Fruit fly (Drosophila melanogaster) whole organism, embryonic: ENCODE data around the gene CG45487.

ENCODE experiments used
- Abd-B ChIP-seq: fragments of 200-800 bp; sonication (Bioruptor generic); optimal IDR thresholded peaks from 2 replicates; lab custom pipeline; 2018; ENCODE audit warnings: missing biosample characterization, mild to moderate bottlenecking, missing genetic modification characterization, moderate library complexity
- Bdp1 ChIP-seq: fragments of 200-800 bp; sonication (Bioruptor generic); optimal IDR thresholded peaks from 3 replicates; lab custom pipeline; 2016; ENCODE audit warnings: missing biosample characterization, missing genetic modification characterization
- BtbVII ChIP-seq: fragments of 200-800 bp; sonication (Bioruptor generic); optimal IDR thresholded peaks from 3 replicates; lab custom pipeline; 2017; ENCODE audit warnings: missing biosample characterization, mild to moderate bottlenecking, missing genetic modification characterization
- CG12769 ChIP-seq: fragments of 200-800 bp; sonication (Bioruptor generic); optimal IDR thresholded peaks from 2 replicates; lab custom pipeline; 2019; ENCODE audit warnings: missing biosample characterization, mild to moderate bottlenecking, missing genetic modification characterization, moderate library complexity
- CG12942 ChIP-seq: fragments of 200-800 bp; sonication (Bioruptor generic); optimal IDR thresholded peaks from 3 replicates; lab custom pipeline; 2016; ENCODE audit warnings: missing biosample characterization, missing genetic modification characterization
- CG14441 ChIP-seq: fragments of 200-800 bp; sonication (Bioruptor generic); IDR thresholded peaks from 2 replicates; pipeline ENCODE4 v1.3.6; 2022; ENCODE audit warnings: missing biosample characterization, missing genetic modification characterization
- CG14667 ChIP-seq: fragments of 200-800 bp; sonication (Bioruptor generic); IDR thresholded peaks from 2 replicates; pipeline ENCODE4 v1.3.6; 2022; ENCODE audit warnings: missing biosample characterization, missing genetic modification characterization
- CG15479 ChIP-seq: fragments of 200-800 bp; sonication (Bioruptor generic); optimal IDR thresholded peaks from 3 replicates; lab custom pipeline; 2019; ENCODE audit warnings: missing biosample characterization, mild to moderate bottlenecking, missing genetic modification characterization, moderate library complexity
- CG15601 ChIP-seq: fragments of 200-800 bp; sonication (Bioruptor generic); optimal IDR thresholded peaks from 3 replicates; lab custom pipeline; 2019; ENCODE audit warnings: missing biosample characterization, mild to moderate bottlenecking, missing genetic modification characterization, moderate library complexity
- CG18619 ChIP-seq: fragments of 200-800 bp; sonication (Bioruptor generic); optimal IDR thresholded peaks from 3 replicates; lab custom pipeline; 2017; ENCODE audit warnings: missing biosample characterization, mild to moderate bottlenecking, missing genetic modification characterization
- CG18764 ChIP-seq: fragments of 200-800 bp; sonication (Bioruptor generic); optimal IDR thresholded peaks from 3 replicates; lab custom pipeline; 2016; ENCODE audit warnings: missing biosample characterization, missing genetic modification characterization
- CG2678 ChIP-seq: fragments of 200-800 bp; sonication (Bioruptor generic); optimal IDR thresholded peaks from 3 replicates; lab custom pipeline; 2019; ENCODE audit warnings: missing biosample characterization, mild to moderate bottlenecking, missing genetic modification characterization, moderate library complexity
- CG2875 ChIP-seq: fragments of 200-800 bp; sonication (Bioruptor generic); optimal IDR thresholded peaks from 2 replicates; lab custom pipeline; 2017; ENCODE audit warnings: missing biosample characterization, mild to moderate bottlenecking, missing genetic modification characterization, missing genetic modification reagents
- CG32532 ChIP-seq: fragments of 200-800 bp; sonication (Bioruptor generic); IDR thresholded peaks from 2 replicates; pipeline ENCODE4 v1.3.6; 2022; ENCODE audit warnings: missing biosample characterization, missing genetic modification characterization
- CG33213 ChIP-seq: fragments of 200-800 bp; sonication (Bioruptor generic); optimal IDR thresholded peaks from 3 replicates; lab custom pipeline; 2016; ENCODE audit warnings: missing biosample characterization, missing genetic modification characterization
- CG43689 ChIP-seq: fragments of 200-800 bp; sonication (Bioruptor generic); IDR thresholded peaks from 2 replicates; pipeline ENCODE4 v1.3.6; 2022; ENCODE audit warnings: missing biosample characterization, missing genetic modification characterization
- CG6175 ChIP-seq: fragments of 200-800 bp; sonication (Bioruptor generic); IDR thresholded peaks from 3 replicates; pipeline ENCODE4 v1.3.6; 2022; ENCODE audit warnings: missing biosample characterization, missing genetic modification characterization
- CG6765 ChIP-seq: fragments of 200-800 bp; sonication (Bioruptor generic); optimal IDR thresholded peaks from 3 replicates; lab custom pipeline; 2017; ENCODE audit warnings: missing biosample characterization, mild to moderate bottlenecking, missing genetic modification characterization
- CG6813 ChIP-seq: fragments of 200-800 bp; sonication (Bioruptor generic); optimal IDR thresholded peaks from 2 replicates; lab custom pipeline; 2017; ENCODE audit warnings: missing biosample characterization, missing genetic modification characterization, mild to moderate bottlenecking, moderate library complexity, missing genetic modification reagents
- CG8388 ChIP-seq: fragments of 200-800 bp; sonication (Bioruptor generic); optimal IDR thresholded peaks from 2 replicates; lab custom pipeline; 2019; ENCODE audit warnings: missing biosample characterization, mild to moderate bottlenecking, missing genetic modification characterization, moderate library complexity
- CG9215 ChIP-seq: fragments of 200-800 bp; sonication (Bioruptor generic); IDR thresholded peaks from 2 replicates; pipeline ENCODE4 v1.3.6; 2022; ENCODE audit warnings: missing biosample characterization, missing genetic modification characterization
- CG9609 ChIP-seq: fragments of 200-800 bp; sonication (Bioruptor generic); optimal IDR thresholded peaks from 3 replicates; lab custom pipeline; 2016; ENCODE audit warnings: missing biosample characterization, missing genetic modification characterization
- CG9932 ChIP-seq: fragments of 200-800 bp; sonication (Bioruptor generic); IDR thresholded peaks from 2 replicates; pipeline ENCODE4 v1.3.6; 2022; ENCODE audit warnings: missing biosample characterization, missing genetic modification characterization
- Doc2 ChIP-seq: fragments of 200-800 bp; sonication (Bioruptor generic); IDR thresholded peaks from 2 replicates; pipeline ENCODE4 v1.3.6; 2022; ENCODE audit warnings: missing biosample characterization, missing genetic modification characterization
- ERR ChIP-seq: fragments of 200-800 bp; sonication (Bioruptor generic); optimal IDR thresholded peaks from 2 replicates; lab custom pipeline; 2016; ENCODE audit warnings: missing biosample characterization, missing genetic modification characterization
- Gug ChIP-seq: fragments of 200-800 bp; sonication (Bioruptor generic); IDR thresholded peaks from 4 replicates; pipeline ENCODE4 v1.3.6; 2022; ENCODE audit warnings: missing biosample characterization, missing genetic modification characterization
- Lim3 ChIP-seq: fragments of 200-800 bp; sonication (Bioruptor generic); IDR thresholded peaks from 2 replicates; pipeline ENCODE4 v1.3.6; 2022; ENCODE audit warnings: missing biosample characterization, missing genetic modification characterization
- NC2β ChIP-seq: fragments of 200-800 bp; sonication (Bioruptor generic); optimal IDR thresholded peaks from 2 replicates; lab custom pipeline; 2016; ENCODE audit warnings: missing biosample characterization, missing genetic modification characterization
- Pdp1 ChIP-seq, 2 experiments: fragments of 200-800 bp; sonication (Bioruptor generic); optimal IDR thresholded peaks; 3 replicates each; lab custom pipeline; 2016; ENCODE audit warnings: missing biosample characterization in 2 of 2, missing genetic modification characterization in 2 of 2, mild to moderate bottlenecking in 1 of 2, moderate library complexity in 1 of 2
- Ravus ChIP-seq: fragments of 200-800 bp; sonication (Bioruptor generic); IDR thresholded peaks from 2 replicates; pipeline ENCODE4 v1.3.6; 2022; ENCODE audit warnings: missing biosample characterization, missing genetic modification characterization
- Scr ChIP-seq: fragments of 200-800 bp; sonication (Bioruptor generic); IDR thresholded peaks from 2 replicates; pipeline ENCODE4 v1.3.6; 2022; ENCODE audit warnings: missing biosample characterization, missing genetic modification characterization; ENCODE audit not compliant: partially characterized antibody
- Stat92E ChIP-seq, 3 experiments: fragments of >200 bp in 2 of 3; fragments of 200-800 bp in 1 of 3; sonication (Bioruptor generic) in 1 of 3; optimal IDR thresholded peaks; 2 replicates each; lab custom pipeline; 2017 to 2019; ENCODE audit warnings: missing biosample characterization in 3 of 3, missing genetic modification characterization in 3 of 3, mild to moderate bottlenecking in 1 of 3, moderate library complexity in 1 of 3
- aop ChIP-seq: fragments of 200-800 bp; sonication (Bioruptor generic); IDR thresholded peaks from 2 replicates; pipeline ENCODE4 v1.3.6; 2022; ENCODE audit warnings: missing biosample characterization, missing genetic modification characterization
- ap ChIP-seq: fragments of 200-800 bp; sonication (Bioruptor generic); IDR thresholded peaks from 2 replicates; pipeline ENCODE4 v1.3.6; 2022; ENCODE audit warnings: missing biosample characterization, missing genetic modification characterization
- bowl ChIP-seq: fragments of 200-800 bp; sonication (Bioruptor generic); IDR thresholded peaks from 2 replicates; pipeline ENCODE4 v1.3.6; 2022; ENCODE audit warnings: missing biosample characterization, missing genetic modification characterization
- chm ChIP-seq: fragments of 200-800 bp; sonication (Bioruptor generic); IDR thresholded peaks from 2 replicates; pipeline ENCODE4 v1.3.6; 2022; ENCODE audit warnings: missing biosample characterization, missing genetic modification characterization
- chn ChIP-seq: fragments of 200-800 bp; sonication (Bioruptor generic); optimal IDR thresholded peaks from 2 replicates; lab custom pipeline; 2016; ENCODE audit warnings: missing biosample characterization, missing genetic modification characterization
- dm ChIP-seq: fragments of 200-800 bp; sonication (Bioruptor generic); optimal IDR thresholded peaks from 3 replicates; lab custom pipeline; 2016; ENCODE audit warnings: missing biosample characterization, missing genetic modification characterization
- dysf ChIP-seq: fragments of 200-800 bp; sonication (Bioruptor generic); IDR thresholded peaks from 3 replicates; pipeline ENCODE4 v1.3.6; 2022; ENCODE audit warnings: missing biosample characterization, missing genetic modification characterization
- emc ChIP-seq: fragments of 200-800 bp; sonication (Bioruptor generic); optimal IDR thresholded peaks from 2 replicates; lab custom pipeline; 2016; ENCODE audit warnings: missing biosample characterization, missing genetic modification characterization
- gce ChIP-seq: fragments of 200-800 bp; sonication (Bioruptor generic); IDR thresholded peaks from 3 replicates; pipeline ENCODE4 v1.3.6; 2022; ENCODE audit warnings: missing biosample characterization, missing genetic modification characterization
- hb ChIP-seq: fragments of 200-800 bp; sonication (Bioruptor generic); IDR thresholded peaks from 3 replicates; pipeline ENCODE4 v1.3.6; 2022; ENCODE audit warnings: missing biosample characterization, missing genetic modification characterization; ENCODE audit not compliant: partially characterized antibody
- hkb ChIP-seq, 2 experiments: fragments of 200-800 bp in 1 of 2; fragments of >200 bp in 1 of 2; sonication (Bioruptor generic) in 1 of 2; IDR thresholded peaks in 1 of 2; optimal IDR thresholded peaks in 1 of 2; 2 replicates each; pipeline versions ENCODE4 v1.3.6 to Lab custom; 2017 to 2022; ENCODE audit warnings: missing biosample characterization in 1 of 2, missing genetic modification characterization in 1 of 2
- insv ChIP-seq, 2 experiments: fragments of 200-800 bp; sonication (Bioruptor generic); optimal IDR thresholded peaks; 3 replicates each; lab custom pipeline; 2016 to 2018; ENCODE audit warnings: missing biosample characterization in 2 of 2, missing genetic modification characterization in 2 of 2
- ken ChIP-seq: fragments of 200-800 bp; sonication (Bioruptor generic); IDR thresholded peaks from 3 replicates; pipeline ENCODE4 v1.3.6; 2022; ENCODE audit warnings: missing biosample characterization, missing genetic modification characterization
- lmd ChIP-seq: fragments of 200-800 bp; sonication (Bioruptor generic); IDR thresholded peaks from 2 replicates; pipeline ENCODE4 v1.3.6; 2022; ENCODE audit warnings: missing biosample characterization, missing genetic modification characterization
- nom ChIP-seq: fragments of 200-800 bp; sonication (Bioruptor generic); optimal IDR thresholded peaks from 2 replicates; lab custom pipeline; 2017; ENCODE audit warnings: missing biosample characterization, missing genetic modification characterization, mild to moderate bottlenecking, moderate library complexity, missing genetic modification reagents
- odd ChIP-seq: fragments of 200-800 bp; sonication (Bioruptor generic); optimal IDR thresholded peaks from 2 replicates; lab custom pipeline; 2017; ENCODE audit warnings: missing biosample characterization, mild to moderate bottlenecking, missing genetic modification characterization
- tgo ChIP-seq: fragments of 200-800 bp; sonication (Bioruptor generic); IDR thresholded peaks from 3 replicates; pipeline ENCODE4 v1.3.6; 2022; ENCODE audit warnings: missing biosample characterization, missing genetic modification characterization
- unpg ChIP-seq: fragments of 200-800 bp; sonication (Bioruptor generic); optimal IDR thresholded peaks from 3 replicates; lab custom pipeline; 2018; ENCODE audit warnings: missing biosample characterization, mild to moderate bottlenecking, missing genetic modification characterization, moderate library complexity
- zen2 ChIP-seq: fragments of 200-800 bp; sonication (Bioruptor generic); IDR thresholded peaks from 3 replicates; pipeline ENCODE4 v1.3.6; 2022; ENCODE audit warnings: missing biosample characterization, missing genetic modification characterization; ENCODE audit not compliant: partially characterized antibody

The CG45487 gene

DNA sequence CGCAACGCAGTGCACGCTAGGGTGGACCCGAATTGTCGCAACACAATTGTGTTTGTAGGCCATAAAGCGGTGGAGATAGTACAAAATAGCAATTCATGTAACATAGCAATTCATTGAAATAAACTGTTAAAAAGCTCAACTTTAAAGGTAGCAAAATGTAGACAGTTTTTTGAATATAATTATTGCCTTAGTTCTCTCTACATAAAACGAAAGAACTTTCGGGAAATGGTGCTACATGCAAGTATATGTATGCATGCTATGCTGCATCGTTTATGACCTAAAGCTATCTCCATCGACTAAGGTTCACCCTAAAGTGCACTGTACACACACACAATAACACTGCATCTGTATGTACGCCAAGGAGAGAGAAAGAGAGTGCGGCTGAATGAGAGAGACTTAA, 40.0 kb downstream of the CG45487 start (continued):
- TF ChIP-seq hkb (optimal IDR thresholded peaks at IDR 0.05; lab: Kevin White, UChicago) (no peak), hkb (GFP tag; IDR thresholded peaks at IDR 0.05; lab: Robert Waterston, UW) (peak; percentile 26; the same call in 1 of the 2 replicates), CG15479 (GFP tag; lab: Kevin White, UChicago) (no peak), chn (no peak), CG6813 (GFP tag; lab: Kevin White, UChicago) (no peak), CG15601 (tag; lab: Kevin White, UChicago) (peak; percentile 27), zen2 (GFP tag; lab: Robert Waterston, UW) (no peak), aop (GFP tag; lab: Robert Waterston, UW) (no peak), tgo (GFP tag; lab: Robert Waterston, UW) (no peak), Scr (GFP tag; lab: Robert Waterston, UW) (no peak), CG12769 (tag; lab: Kevin White, UChicago) (no peak), CG6175 (GFP tag; lab: Robert Waterston, UW) (no peak), ap (GFP tag; lab: Robert Waterston, UW) (no peak), odd (GFP tag; lab: Kevin White, UChicago) (no peak), hb (GFP tag; lab: Robert Waterston, UW) (no peak), Bdp1 (GFP tag; lab: Kevin White, UChicago) (no peak), gce (GFP tag; lab: Robert Waterston, UW) (no peak), CG32532 (GFP tag; lab: Robert Waterston, UW) (no peak), CG18619 (GFP tag; lab: Kevin White, UChicago) (no peak), Doc2 (no peak), CG6765 (GFP tag; lab: Kevin White, UChicago) (no peak), lmd (GFP tag; lab: Robert Waterston, UW) (peak; percentile 9; the same call in 1 of the 2 replicates), CG43689 (GFP tag; lab: Robert Waterston, UW) (no peak), CG14667 (GFP tag; lab: Robert Waterston, UW) (no peak), emc (no peak), CG2678 (tag; lab: Kevin White, UChicago) (peak; percentile 53), CG9609 (GFP tag; lab: Kevin White, UChicago) (no peak), CG14441 (GFP tag; lab: Robert Waterston, UW) (no peak), chm (GFP tag; lab: Robert Waterston, UW) (no peak), Ravus (no peak), bowl (no peak), ken (GFP tag; lab: Robert Waterston, UW) (no peak), CG2875 (GFP tag; lab: Kevin White, UChicago) (no peak), BtbVII (GFP tag; lab: Kevin White, UChicago) (no peak), insv (GFP tag; optimal IDR thresholded peaks at IDR 0.05; lab: Kevin White, UChicago) (no peak), Gug (GFP tag; lab: Robert Waterston, UW) (no peak), NC2β (GFP tag; lab: Kevin White, UChicago) (no peak), unpg (peak; percentile 44), Lim3 (GFP tag; lab: Robert Waterston, UW) (no peak), Abd-B (GFP tag; lab: Kevin White, UChicago) (no peak), CG33213 (GFP tag; lab: Kevin White, UChicago) (no peak), CG9215 (no peak), CG18764 (GFP tag; lab: Kevin White, UChicago) (no peak), Stat92E (GFP tag; optimal IDR thresholded peaks at IDR 0.05; lab: Kevin White, UChicago) (no peak), Pdp1 (GFP tag; optimal IDR thresholded peaks at IDR 0.05; lab: Kevin White, UChicago) (no peak), CG9932 (GFP tag; lab: Robert Waterston, UW) (no peak), ERR (no peak), CG8388 (GFP tag; lab: Kevin White, UChicago) (peak; percentile 22), nom (peak; percentile 92), dm (GFP tag; lab: Kevin White, UChicago) (no peak), dysf (peak; percentile 18; the same call in 1 of the 3 replicates), CG12942 (GFP tag; lab: Kevin White, UChicago) (no peak)
